Fruit fly (Drosophila melanogaster): ENCODE measurements around the gene CG31464.

The CG31464 gene

DNA sequence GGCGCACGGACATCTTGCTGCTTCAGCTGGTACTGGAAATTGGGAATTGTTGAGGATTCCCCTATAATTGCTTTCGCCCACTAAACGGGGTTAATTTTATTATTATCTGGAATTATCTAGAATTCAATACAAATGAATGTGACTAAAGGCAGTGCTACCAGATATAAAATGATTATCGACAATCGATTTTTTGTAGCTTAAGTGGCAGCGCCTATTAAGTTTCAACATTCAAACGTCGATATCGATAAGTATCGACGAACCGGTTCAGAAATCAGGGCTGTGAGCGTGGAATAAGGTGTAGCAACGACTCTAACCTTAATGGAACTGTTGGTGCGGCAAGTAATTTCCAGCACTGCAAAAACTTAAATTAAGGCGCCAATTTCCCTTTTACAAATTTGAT is 14.1 kb downstream of the CG31464 start, which contains the start of gene Sgt1 (continued):
- TF ChIP-seq CG9727 (GFP tag; optimal IDR thresholded peaks at IDR 0.05) = no peak
- TF ChIP-seq hb (GFP tag; IDR thresholded peaks at IDR 0.05; ENCODE audit: partially characterized antibody) = peak; percentile 80
- TF ChIP-seq Doc3 (GFP tag; IDR thresholded peaks at IDR 0.05; ENCODE audit: partially characterized antibody) = peak; percentile 68; the same call in 2 of the 3 replicates
- TF ChIP-seq ap (GFP tag; IDR thresholded peaks at IDR 0.05) = no peak
- TF ChIP-seq esg (GFP tag; conservative IDR thresholded peaks at IDR 0.05) = no peak
- TF ChIP-seq caup (GFP tag; optimal IDR thresholded peaks at IDR 0.05; ENCODE audit: severe bottlenecking) = peak; percentile 16
- no peak for TF ChIP-seq Hmx (GFP tag; optimal IDR thresholded peaks at IDR 0.05)
- peak; percentile 100 for TF ChIP-seq E2f2 (GFP tag; IDR thresholded peaks at IDR 0.05)
- peak in 1 of 2 experiments; percentile 30 for TF ChIP-seq crp (GFP tag; optimal IDR thresholded peaks at IDR 0.05)
- no peak for TF ChIP-seq Doc2 (GFP tag; IDR thresholded peaks at IDR 0.05)
- no peak for TF ChIP-seq Ssrp (tag; optimal IDR thresholded peaks at IDR 0.05)
- no peak for TF ChIP-seq grn (GFP tag; optimal IDR thresholded peaks at IDR 0.05)
- TF ChIP-seq CG12071 (GFP tag; optimal IDR thresholded peaks at IDR 0.05) = no peak
- no peak for TF ChIP-seq ATbp (GFP tag; optimal IDR thresholded peaks at IDR 0.05)
- TF ChIP-seq CG12659 (GFP tag; optimal IDR thresholded peaks at IDR 0.05) = peak; percentile 84
- no peak for TF ChIP-seq slou (GFP tag; optimal IDR thresholded peaks at IDR 0.05)
- TF ChIP-seq crc (GFP tag; optimal IDR thresholded peaks at IDR 0.05) = no peak
- TF ChIP-seq HLH54F (GFP tag; optimal IDR thresholded peaks at IDR 0.05) = peak; percentile 62
- TF ChIP-seq HmgD (GFP tag; optimal IDR thresholded peaks at IDR 0.05) = peak; percentile 81
- no peak for TF ChIP-seq CG2199 (GFP tag; IDR thresholded peaks at IDR 0.05)
- TF ChIP-seq Sry-δ (GFP tag; optimal IDR thresholded peaks at IDR 0.05) = peak; percentile 83
- TF ChIP-seq gem (tag; optimal IDR thresholded peaks at IDR 0.05) = no peak
- TF ChIP-seq CG17385 (GFP tag; optimal IDR thresholded peaks at IDR 0.05) = no peak
- no peak for TF ChIP-seq Sox100B (GFP tag; optimal IDR thresholded peaks at IDR 0.05)
- TF ChIP-seq CG11398 (GFP tag; optimal IDR thresholded peaks at IDR 0.05) = no peak
- TF ChIP-seq CG3995 (GFP tag; optimal IDR thresholded peaks at IDR 0.05) = peak; percentile 43
- no peak for TF ChIP-seq Nf-YA (GFP tag; IDR thresholded peaks at IDR 0.05)
- TF ChIP-seq CG7357 (GFP tag; IDR thresholded peaks at IDR 0.05) = no peak
- peak; percentile 6 for TF ChIP-seq Six4 (GFP tag; optimal IDR thresholded peaks at IDR 0.05)
- TF ChIP-seq HLH3B (GFP tag; IDR thresholded peaks at IDR 0.05) = no peak
- no peak for TF ChIP-seq CG17359 (tag; optimal IDR thresholded peaks at IDR 0.05)
- no peak for TF ChIP-seq CG18764 (GFP tag; optimal IDR thresholded peaks at IDR 0.05)
- TF ChIP-seq CG6254 (GFP tag; optimal IDR thresholded peaks at IDR 0.05) = no peak
- TF ChIP-seq NfI (GFP tag; optimal IDR thresholded peaks at IDR 0.05) = peak; percentile 61
- no peak for TF ChIP-seq CG9876 (GFP tag; optimal IDR thresholded peaks at IDR 0.05)
- peak; percentile 63 for TF ChIP-seq jumu (GFP tag; optimal IDR thresholded peaks at IDR 0.05)
- no peak for TF ChIP-seq Neu2 (GFP tag; optimal IDR thresholded peaks at IDR 0.05; ENCODE audit: borderline replicate concordance)
- TF ChIP-seq Eip74EF (GFP tag; optimal IDR thresholded peaks at IDR 0.05) = no peak
- TF ChIP-seq onecut (GFP tag; IDR thresholded peaks at IDR 0.05) = peak; percentile 42; the same call in 1 of the 2 replicates
- no peak for TF ChIP-seq pan (optimal IDR thresholded peaks at IDR 0.05)
- no peak for TF ChIP-seq pan (GFP tag; optimal IDR thresholded peaks at IDR 0.05 in 1 of 2, IDR thresholded peaks at IDR 0.05 in 1 of 2)
- no peak for TF ChIP-seq CG32772 (GFP tag; IDR thresholded peaks at IDR 0.05)
- no peak for TF ChIP-seq CG6683 (GFP tag; optimal IDR thresholded peaks at IDR 0.05)
- TF ChIP-seq Stat92E (GFP tag; optimal IDR thresholded peaks at IDR 0.05) = peak in 1 of 3 experiments; percentile 86
- TF ChIP-seq H15 (GFP tag; IDR thresholded peaks at IDR 0.05) = no peak
- no peak for TF ChIP-seq scrt (GFP tag; optimal IDR thresholded peaks at IDR 0.05)
- TF ChIP-seq bowl (GFP tag; IDR thresholded peaks at IDR 0.05) = no peak
- no peak for TF ChIP-seq CG13123 (GFP tag; optimal IDR thresholded peaks at IDR 0.05)
- no peak for TF ChIP-seq CG6175 (GFP tag; IDR thresholded peaks at IDR 0.05)
- TF ChIP-seq wor (GFP tag; IDR thresholded peaks at IDR 0.05) = no peak
- no peak for TF ChIP-seq CG4820 (GFP tag; optimal IDR thresholded peaks at IDR 0.05)
